Fruit fly (Drosophila melanogaster) whole organism, embryonic: ENCODE measurements around the gene CG17612.

ENCODE experiments used
- Atf6 ChIP-seq: fragments of 200-800 bp; sonication (Bioruptor generic); IDR thresholded peaks from 2 replicates; pipeline ENCODE4 v1.3.6; 2022; ENCODE audit warnings: missing biosample characterization, missing genetic modification characterization
- CG10565 ChIP-seq: fragments of 200-800 bp; sonication (Bioruptor generic); optimal IDR thresholded peaks from 3 replicates; lab custom pipeline; 2016; ENCODE audit warnings: missing biosample characterization, mild to moderate bottlenecking, missing genetic modification characterization
- CG11093 ChIP-seq: fragments of 200-800 bp; sonication (Bioruptor generic); IDR thresholded peaks from 3 replicates; pipeline ENCODE4 v1.3.6; 2022; ENCODE audit warnings: missing biosample characterization, missing genetic modification characterization
- CG12155 ChIP-seq: fragments of 200-800 bp; sonication (Bioruptor generic); optimal IDR thresholded peaks from 3 replicates; lab custom pipeline; 2016; ENCODE audit warnings: missing biosample characterization, missing genetic modification characterization
- CG12219 ChIP-seq: fragments of 200-800 bp; sonication (Bioruptor generic); optimal IDR thresholded peaks from 3 replicates; lab custom pipeline; 2018; ENCODE audit warnings: missing biosample characterization, mild to moderate bottlenecking, missing genetic modification characterization
- CG12236 ChIP-seq: fragments of 200-800 bp; sonication (Bioruptor generic); optimal IDR thresholded peaks from 2 replicates; lab custom pipeline; 2016; ENCODE audit warnings: missing biosample characterization, missing genetic modification characterization
- CG12391 ChIP-seq: fragments of 200-800 bp; sonication (Bioruptor generic); optimal IDR thresholded peaks from 3 replicates; lab custom pipeline; 2018; ENCODE audit warnings: missing biosample characterization, mild to moderate bottlenecking, missing genetic modification characterization, moderate library complexity
- CG12744 ChIP-seq: fragments of 200-800 bp; sonication (Bioruptor generic); optimal IDR thresholded peaks from 2 replicates; lab custom pipeline; 2016; ENCODE audit warnings: missing biosample characterization, missing genetic modification characterization
- CG12769 ChIP-seq: fragments of 200-800 bp; sonication (Bioruptor generic); optimal IDR thresholded peaks from 2 replicates; lab custom pipeline; 2019; ENCODE audit warnings: missing biosample characterization, mild to moderate bottlenecking, missing genetic modification characterization, moderate library complexity
- CG13296 ChIP-seq: fragments of 200-800 bp; sonication (Bioruptor generic); optimal IDR thresholded peaks from 3 replicates; lab custom pipeline; 2018; ENCODE audit warnings: missing biosample characterization, mild to moderate bottlenecking, missing genetic modification characterization
- CG13775 ChIP-seq: fragments of 200-800 bp; sonication (Bioruptor generic); optimal IDR thresholded peaks from 3 replicates; lab custom pipeline; 2017; ENCODE audit warnings: missing biosample characterization, mild to moderate bottlenecking, missing genetic modification characterization
- CG14860 ChIP-seq: fragments of 200-800 bp; sonication (Bioruptor generic); IDR thresholded peaks from 3 replicates; pipeline ENCODE4 v1.3.6; 2022; ENCODE audit warnings: missing biosample characterization, missing genetic modification characterization; ENCODE audit not compliant: partially characterized antibody
- CG15073 ChIP-seq: fragments of 200-800 bp; sonication (Bioruptor generic); optimal IDR thresholded peaks from 2 replicates; lab custom pipeline; 2016; ENCODE audit warnings: missing biosample characterization, missing genetic modification characterization
- CG17385 ChIP-seq: fragments of 200-800 bp; sonication (Bioruptor generic); optimal IDR thresholded peaks from 3 replicates; lab custom pipeline; 2018; ENCODE audit warnings: missing biosample characterization, mild to moderate bottlenecking, missing genetic modification characterization
- CG18764 ChIP-seq: fragments of 200-800 bp; sonication (Bioruptor generic); optimal IDR thresholded peaks from 3 replicates; lab custom pipeline; 2016; ENCODE audit warnings: missing biosample characterization, missing genetic modification characterization
- CG2678 ChIP-seq: fragments of 200-800 bp; sonication (Bioruptor generic); optimal IDR thresholded peaks from 3 replicates; lab custom pipeline; 2019; ENCODE audit warnings: missing biosample characterization, mild to moderate bottlenecking, missing genetic modification characterization, moderate library complexity
- CG30403 ChIP-seq: fragments of 200-800 bp; sonication (Bioruptor generic); optimal IDR thresholded peaks from 3 replicates; lab custom pipeline; 2016; ENCODE audit warnings: missing biosample characterization, missing genetic modification characterization
- CG3281 ChIP-seq: fragments of 200-800 bp; sonication (Bioruptor generic); optimal IDR thresholded peaks from 3 replicates; lab custom pipeline; 2017; ENCODE audit warnings: missing biosample characterization, mild to moderate bottlenecking, missing genetic modification characterization
- CG3995 ChIP-seq: fragments of 200-800 bp; sonication (Bioruptor generic); optimal IDR thresholded peaks from 3 replicates; lab custom pipeline; 2016; ENCODE audit warnings: missing biosample characterization, missing genetic modification characterization
- CG42726 ChIP-seq: fragments of 200-800 bp; sonication (Bioruptor generic); IDR thresholded peaks from 2 replicates; pipeline ENCODE4 v1.3.6; 2022; ENCODE audit warnings: missing biosample characterization, missing genetic modification characterization; ENCODE audit not compliant: partially characterized antibody
- CG4730 ChIP-seq: fragments of 200-800 bp; sonication (Bioruptor generic); IDR thresholded peaks from 2 replicates; pipeline ENCODE4 v1.3.6; 2022; ENCODE audit warnings: missing biosample characterization, missing genetic modification characterization
- CG4854 ChIP-seq: fragments of 200-800 bp; sonication (Bioruptor generic); optimal IDR thresholded peaks from 2 replicates; lab custom pipeline; 2016; ENCODE audit warnings: missing biosample characterization, missing genetic modification characterization, inconsistent platforms
- CG8944 ChIP-seq: fragments of 200-800 bp; sonication (Bioruptor generic); optimal IDR thresholded peaks from 3 replicates; lab custom pipeline; 2016; ENCODE audit warnings: missing biosample characterization, missing genetic modification characterization
- CoRest ChIP-seq: fragments of 200-800 bp; sonication (Bioruptor generic); optimal IDR thresholded peaks from 3 replicates; lab custom pipeline; 2018; ENCODE audit warnings: missing biosample characterization, mild to moderate bottlenecking, missing genetic modification characterization, moderate library complexity
- Ets65A ChIP-seq: fragments of 200-800 bp; sonication (Bioruptor generic); peaks from one replicate; lab custom pipeline; 2016; ENCODE audit warnings: missing biosample characterization, missing genetic modification characterization
- HLH54F ChIP-seq: fragments of 200-800 bp; sonication (Bioruptor generic); optimal IDR thresholded peaks from 3 replicates; lab custom pipeline; 2016; ENCODE audit warnings: missing biosample characterization, missing genetic modification characterization
- HLHmδ ChIP-seq: fragments of 200-800 bp; sonication (Bioruptor generic); optimal IDR thresholded peaks from 2 replicates; lab custom pipeline; 2018; ENCODE audit warnings: missing biosample characterization, mild to moderate bottlenecking, missing genetic modification characterization, moderate library complexity
- Hand ChIP-seq: fragments of 200-800 bp; sonication (Bioruptor generic); optimal IDR thresholded peaks from 2 replicates; lab custom pipeline; 2017; ENCODE audit warnings: mild to moderate bottlenecking, missing biosample characterization, missing genetic modification reagents, missing genetic modification characterization
- Kr ChIP-seq: fragments of 200-800 bp; sonication (Bioruptor generic); optimal IDR thresholded peaks from 2 replicates; lab custom pipeline; 2017; ENCODE audit warnings: missing biosample characterization, mild to moderate bottlenecking, missing genetic modification characterization
- MBD-R2 ChIP-seq: fragments of 200-800 bp; sonication (Bioruptor generic); IDR thresholded peaks from 2 replicates; pipeline ENCODE4 v1.3.6; 2022; ENCODE audit warnings: missing biosample characterization, missing genetic modification characterization
- Mes4 ChIP-seq: fragments of 200-800 bp; sonication (Bioruptor generic); optimal IDR thresholded peaks from 2 replicates; lab custom pipeline; 2016; ENCODE audit warnings: missing biosample characterization, missing genetic modification characterization
- Mrtf ChIP-seq: fragments of 200-800 bp; sonication (Bioruptor generic); IDR thresholded peaks from 3 replicates; pipeline ENCODE4 v1.3.6; 2022; ENCODE audit warnings: missing biosample characterization, missing genetic modification characterization
- Side ChIP-seq: fragments of 200-800 bp; sonication (Bioruptor generic); optimal IDR thresholded peaks from 2 replicates; lab custom pipeline; 2016; ENCODE audit warnings: missing biosample characterization, missing genetic modification characterization
- bcd ChIP-seq: fragments of 200-800 bp; sonication (Bioruptor generic); optimal IDR thresholded peaks from 2 replicates; lab custom pipeline; 2017; ENCODE audit warnings: missing biosample characterization, mild to moderate bottlenecking, missing genetic modification characterization
- cas ChIP-seq: fragments of 200-800 bp; sonication (Bioruptor generic); IDR thresholded peaks from 2 replicates; pipeline ENCODE4 v1.3.6; 2022; ENCODE audit warnings: missing biosample characterization, missing genetic modification characterization
- eyg ChIP-seq: fragments of 200-800 bp; sonication (Bioruptor generic); optimal IDR thresholded peaks from 3 replicates; lab custom pipeline; 2016; ENCODE audit warnings: missing biosample characterization, missing genetic modification characterization
- fd102C ChIP-seq: fragments of 200-800 bp; sonication (Bioruptor generic); optimal IDR thresholded peaks from 2 replicates; lab custom pipeline; 2018; ENCODE audit warnings: missing biosample characterization, mild to moderate bottlenecking, missing genetic modification characterization, moderate library complexity
- fu2 ChIP-seq: fragments of 200-800 bp; sonication (Bioruptor generic); optimal IDR thresholded peaks from 2 replicates; lab custom pipeline; 2016; ENCODE audit warnings: missing biosample characterization, missing genetic modification characterization
- gfzf ChIP-seq: fragments of 200-800 bp; sonication (Bioruptor generic); optimal IDR thresholded peaks from 2 replicates; lab custom pipeline; 2016; ENCODE audit warnings: missing biosample characterization, mild to moderate bottlenecking, missing genetic modification characterization, moderate library complexity
- gro ChIP-seq: fragments of 200-800 bp; sonication (Bioruptor generic); optimal IDR thresholded peaks from 2 replicates; lab custom pipeline; 2016; ENCODE audit warnings: missing biosample characterization, missing genetic modification characterization
- klu ChIP-seq: fragments of 200-800 bp; sonication (Bioruptor generic); IDR thresholded peaks from 2 replicates; pipeline ENCODE4 v1.3.6; 2022; ENCODE audit warnings: missing biosample characterization, missing genetic modification characterization
- lola ChIP-seq, 3 experiments: fragments of >200 bp in 2 of 3; fragments of 200-800 bp in 1 of 3; sonication (Bioruptor generic) in 1 of 3; optimal IDR thresholded peaks; 2 replicates each; lab custom pipeline; 2017 to 2019; ENCODE audit warnings: missing biosample characterization in 3 of 3, missing genetic modification characterization in 3 of 3, mild to moderate bottlenecking in 1 of 3, moderate library complexity in 1 of 3
- maf-S ChIP-seq: fragments of 200-800 bp; sonication (Bioruptor generic); optimal IDR thresholded peaks from 2 replicates; lab custom pipeline; 2016; ENCODE audit warnings: missing biosample characterization, missing genetic modification characterization
- nau ChIP-seq: fragments of 200-800 bp; sonication (Bioruptor generic); optimal IDR thresholded peaks from 3 replicates; lab custom pipeline; 2017; ENCODE audit warnings: missing biosample characterization, mild to moderate bottlenecking, missing genetic modification characterization, missing genetic modification reagents
- run ChIP-seq: fragments of 200-800 bp; sonication (Bioruptor generic); optimal IDR thresholded peaks from 3 replicates; lab custom pipeline; 2018; ENCODE audit warnings: missing biosample characterization, mild to moderate bottlenecking, missing genetic modification characterization
- sens ChIP-seq: fragments of 200-800 bp; sonication (Bioruptor generic); peaks from one replicate; lab custom pipeline; 2016; ENCODE audit warnings: missing biosample characterization, missing genetic modification characterization
- sima ChIP-seq: fragments of 200-800 bp; sonication (Bioruptor generic); optimal IDR thresholded peaks from 2 replicates; lab custom pipeline; 2016; ENCODE audit warnings: missing biosample characterization, missing genetic modification characterization
- tup ChIP-seq: fragments of 200-800 bp; sonication (Bioruptor generic); optimal IDR thresholded peaks from 2 replicates; lab custom pipeline; 2016; ENCODE audit warnings: missing biosample characterization, mild to moderate bottlenecking, missing genetic modification characterization, moderate library complexity
- unpg ChIP-seq: fragments of 200-800 bp; sonication (Bioruptor generic); optimal IDR thresholded peaks from 3 replicates; lab custom pipeline; 2018; ENCODE audit warnings: missing biosample characterization, mild to moderate bottlenecking, missing genetic modification characterization, moderate library complexity
- zfh2 ChIP-seq: fragments of 200-800 bp; sonication (Bioruptor generic); optimal IDR thresholded peaks from 2 replicates; lab custom pipeline; 2016; ENCODE audit warnings: missing biosample characterization, missing genetic modification characterization

The CG17612 gene

dm6 chr2L:4346619-4347310, 35.8 kb downstream of the CG17612 start (continued):
- TF ChIP-seq CG13775 (GFP tag; lab: Kevin White, UChicago) (no peak), MBD-R2 (GFP tag; lab: Robert Waterston, UW) (peak; percentile 21), CG17385 (GFP tag; lab: Kevin White, UChicago) (peak; percentile 95), fu2 (GFP tag; lab: Kevin White, UChicago) (no peak), CG10565 (GFP tag; lab: Kevin White, UChicago) (no peak), cas (GFP tag; lab: Robert Waterston, UW) (no peak), Mrtf (GFP tag; lab: Robert Waterston, UW) (no peak), maf-S (GFP tag; lab: Kevin White, UChicago) (no peak), fd102C (no peak), Mes4 (no peak), CG3281 (no peak), gro (GFP tag; lab: Kevin White, UChicago) (peak; percentile 18), unpg (GFP tag; lab: Kevin White, UChicago) (no peak), run (peak; percentile 69), Atf6 (GFP tag; lab: Robert Waterston, UW) (0 out of 2 replicates have a peak, but pooled peaks have one; percentile 12), tup (peak; percentile 34), eyg (GFP tag; lab: Kevin White, UChicago) (no peak), CG13296 (GFP tag; lab: Kevin White, UChicago) (no peak), CG12744 (GFP tag; lab: Kevin White, UChicago) (no peak), nau (no peak), CG11093 (GFP tag; lab: Robert Waterston, UW) (no peak), CG14860 (GFP tag; lab: Robert Waterston, UW) (no peak), bcd (GFP tag; lab: Kevin White, UChicago) (no peak), CG18764 (GFP tag; lab: Kevin White, UChicago) (no peak), HLHmδ (GFP tag; lab: Kevin White, UChicago) (no peak), CG3995 (no peak), CG42726 (no peak), CoRest (tag; lab: Kevin White, UChicago) (no peak), klu (no peak), Side (GFP tag; lab: Kevin White, UChicago) (no peak), CG30403 (GFP tag; lab: Kevin White, UChicago) (no peak), CG2678 (tag; lab: Kevin White, UChicago) (no peak), sima (no peak), CG12219 (no peak), CG8944 (GFP tag; lab: Kevin White, UChicago) (no peak), Kr (peak; percentile 73), lola (GFP tag; optimal IDR thresholded peaks at IDR 0.05; lab: Kevin White, UChicago) (no peak), CG15073 (GFP tag; lab: Kevin White, UChicago) (no peak), CG12155 (no peak), Ets65A (no peak), gfzf (GFP tag; lab: Kevin White, UChicago) (no peak), Hand (GFP tag; lab: Kevin White, UChicago) (no peak), CG4854 (GFP tag; lab: Kevin White, UChicago) (no peak), CG4730 (GFP tag; lab: Robert Waterston, UW) (no peak), sens (GFP tag; lab: Kevin White, UChicago) (peak; percentile 30), CG12769 (tag; lab: Kevin White, UChicago) (peak; percentile 88), zfh2 (GFP tag; lab: Kevin White, UChicago) (no peak), CG12391 (no peak), HLH54F (GFP tag; lab: Kevin White, UChicago) (no peak), CG12236 (GFP tag; lab: Kevin White, UChicago) (no peak)
